Fruit fly (Drosophila melanogaster): Measurements from ENCODE around the gene dyw.
A peak's percentile ranks its signal among the peaks of the same experiment; 100 is the strongest.

DNA sequence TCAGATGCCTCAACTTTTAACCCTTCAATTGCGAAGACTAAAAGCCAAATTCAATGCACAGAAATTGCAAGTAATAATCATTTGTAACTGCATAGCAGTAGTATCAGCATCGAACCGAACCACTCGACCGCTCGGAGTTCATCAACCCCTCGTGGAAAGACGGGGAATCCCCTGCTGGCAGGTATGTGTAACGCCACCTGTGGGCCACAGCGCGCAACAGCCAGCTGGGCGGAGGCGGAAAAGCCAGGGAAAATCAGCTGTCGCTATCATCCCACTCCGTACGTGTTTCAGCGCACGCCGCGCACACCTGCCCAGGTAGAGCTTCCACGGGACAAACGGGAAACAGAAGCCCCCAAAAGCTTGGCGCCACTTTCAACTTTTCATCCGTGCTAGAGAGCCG lies 9.2 kb downstream of the dyw start:
- TF ChIP-seq CG8478 (optimal IDR thresholded peaks at IDR 0.05) = no peak
- peak; percentile 78 to 86 for TF ChIP-seq CTCF (optimal IDR thresholded peaks at IDR 0.05)
